Fruit fly (Drosophila melanogaster) Kc167 (cell line): ENCODE results near the gene pan.

Experiments used
- Myc ChIP-seq: fragments of >200 bp; optimal IDR thresholded peaks from 2 replicates; lab custom pipeline; 2017; ENCODE audit warnings: missing external identifiers
- Sin3A ChIP-seq: fragments of >200 bp; optimal IDR thresholded peaks from 2 replicates; lab custom pipeline; 2018; ENCODE audit warnings: missing external identifiers
- h ChIP-seq: fragments of >200 bp; optimal IDR thresholded peaks from 3 replicates; lab custom pipeline; 2018; ENCODE audit warnings: missing external identifiers
- insv ChIP-seq: fragments of >200 bp; optimal IDR thresholded peaks from 3 replicates; lab custom pipeline; 2018; ENCODE audit warnings: missing external identifiers
- psq ChIP-seq: fragments of >200 bp; optimal IDR thresholded peaks from 2 replicates; lab custom pipeline; 2017; ENCODE audit warnings: missing external identifiers
- ttk ChIP-seq: sonication (Bioruptor generic); optimal IDR thresholded peaks from 2 replicates; lab custom pipeline; 2017; ENCODE audit warnings: missing external identifiers

DNA sequence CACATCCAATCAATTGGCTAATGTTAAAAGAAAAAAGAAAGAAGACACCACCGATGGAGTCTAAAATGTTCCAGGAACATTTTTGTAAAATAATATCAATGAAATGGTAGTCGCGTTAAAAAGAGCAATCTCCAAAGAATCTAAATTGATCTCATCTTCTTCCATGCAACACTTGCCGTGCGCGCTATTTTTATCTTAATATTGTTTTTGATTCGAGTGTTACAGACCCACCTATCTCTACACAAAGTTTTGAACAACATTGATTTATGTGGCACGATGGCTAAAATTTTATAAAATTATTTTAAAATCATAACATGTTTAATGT is 25.2 kb upstream of the pan start:
- TF ChIP-seq psq: no peak
- TF ChIP-seq Myc (lab: Kevin White, UChicago): no peak
- TF ChIP-seq insv: no peak
- TF ChIP-seq h (lab: Kevin White, UChicago): no peak
- no peak for TF ChIP-seq ttk
- no peak for TF ChIP-seq Sin3A (lab: Kevin White, UChicago)
